Worm (Caenorhabditis elegans): ENCODE data around the gene igdb-1.
"Not testable (repeated sequence)": the region's sequence is repeated elsewhere in the genome, so short reads cannot be mapped to it uniquely, and the experiment has no call there.

- TF ChIP-seq lin-13 (tag; optimal IDR thresholded peaks at IDR 0.05); unc-39 (tag; optimal IDR thresholded peaks at IDR 0.05); lsy-2 (tag; optimal IDR thresholded peaks at IDR 0.05); sem-2 (GFP tag; optimal IDR thresholded peaks at IDR 0.05); hlh-1 (tag; optimal IDR thresholded peaks at IDR 0.05); unc-62 (GFP tag; optimal IDR thresholded peaks at IDR 0.05); mep-1 (tag; optimal IDR thresholded peaks at IDR 0.05); snpc-4 (tag; optimal IDR thresholded peaks at IDR 0.05); pha-4 (tag; optimal IDR thresholded peaks at IDR 0.05): not testable (repeated sequence)
These were observed 1.9 kb upstream of the igdb-1 start, which contains the start of gene T04A11.1 for ce11 chrIV:12476942-12477341.
